Worm (Caenorhabditis elegans) whole organism, mixed stage, embryonic: ENCODE measurements around the gene F40G9.5.

ENCODE experiments used
- M03D4.4 ChIP-seq: sonication (generic microtip); optimal IDR thresholded peaks from 2 replicates; lab custom pipeline; 2017; ENCODE audit warnings: mild to moderate bottlenecking, missing genetic modification characterization, missing compliant biosample characterization
- blmp-1 ChIP-seq: fragments of 150-350 bp; optimal IDR thresholded peaks from 2 replicates; lab custom pipeline; 2014; ENCODE audit warnings: missing biosample characterization, missing genetic modification characterization
- ceh-39 ChIP-seq: fragments of 150-350 bp; optimal IDR thresholded peaks from 2 replicates; lab custom pipeline; 2014; ENCODE audit warnings: missing biosample characterization, missing genetic modification characterization
- ceh-83 ChIP-seq: fragments of 200-800 bp; sonication (Bioruptor generic); optimal IDR thresholded peaks from 2 replicates; lab custom pipeline; 2018; ENCODE audit warnings: mild to moderate bottlenecking, missing genetic modification characterization, missing compliant biosample characterization
- ces-1 ChIP-seq: fragments of 150-350 bp; optimal IDR thresholded peaks from 2 replicates; lab custom pipeline; 2014; ENCODE audit warnings: missing biosample characterization, missing genetic modification reagents, missing genetic modification characterization
- cnd-1 ChIP-seq: fragments of 200-800 bp; sonication (Bioruptor generic); optimal IDR thresholded peaks from 2 replicates; lab custom pipeline; 2018; ENCODE audit warnings: mild to moderate bottlenecking, missing genetic modification characterization, missing compliant biosample characterization
- drap-1 ChIP-seq: fragments of 200-800 bp; sonication (Bioruptor generic); optimal IDR thresholded peaks from 3 replicates; lab custom pipeline; 2018; ENCODE audit warnings: mild to moderate bottlenecking, missing genetic modification characterization, missing compliant biosample characterization
- elt-1 ChIP-seq: sonication (generic microtip); optimal IDR thresholded peaks from 2 replicates; lab custom pipeline; 2017; ENCODE audit warnings: missing genetic modification characterization, mild to moderate bottlenecking, missing compliant biosample characterization, antibody characterized with exemption, moderate library complexity, borderline replicate concordance; ENCODE audit not compliant: insufficient read depth
- elt-3 ChIP-seq: fragments of 150-350 bp; optimal IDR thresholded peaks from 2 replicates; lab custom pipeline; 2014; ENCODE audit warnings: missing biosample characterization, missing genetic modification characterization
- flh-1 ChIP-seq: fragments of 200-800 bp; sonication (Bioruptor generic); optimal IDR thresholded peaks from 2 replicates; lab custom pipeline; 2018; ENCODE audit warnings: mild to moderate bottlenecking, missing genetic modification characterization, moderate library complexity, missing compliant biosample characterization
- ham-2 ChIP-seq: fragments of 200-800 bp; sonication (Bioruptor generic); optimal IDR thresholded peaks from 2 replicates; lab custom pipeline; 2018; ENCODE audit warnings: mild to moderate bottlenecking, missing genetic modification characterization, missing compliant biosample characterization
- hlh-1 ChIP-seq: fragments of 150-350 bp; optimal IDR thresholded peaks from 2 replicates; lab custom pipeline; 2014; ENCODE audit warnings: missing biosample characterization, missing genetic modification reagents, missing genetic modification characterization
- lin-13 ChIP-seq: fragments of 150-350 bp; optimal IDR thresholded peaks from 2 replicates; lab custom pipeline; 2014; ENCODE audit warnings: missing biosample characterization, missing genetic modification characterization
- lin-32 ChIP-seq: fragments of 200-800 bp; sonication (Bioruptor generic); optimal IDR thresholded peaks from 2 replicates; lab custom pipeline; 2018; ENCODE audit warnings: mild to moderate bottlenecking, missing genetic modification characterization, missing compliant biosample characterization
- lsy-2 ChIP-seq: fragments of 150-350 bp; optimal IDR thresholded peaks from 2 replicates; lab custom pipeline; 2014; ENCODE audit warnings: missing biosample characterization, missing genetic modification characterization
- mab-5 ChIP-seq: fragments of 150-350 bp; optimal IDR thresholded peaks from 2 replicates; lab custom pipeline; 2014; ENCODE audit warnings: missing biosample characterization, missing genetic modification characterization
- mep-1 ChIP-seq: fragments of 150-350 bp; optimal IDR thresholded peaks from 2 replicates; lab custom pipeline; 2017; ENCODE audit warnings: missing biosample characterization, missing genetic modification reagents, missing genetic modification characterization, inconsistent platforms
- nhr-12 ChIP-seq: fragments of 150-350 bp; optimal IDR thresholded peaks from 2 replicates; lab custom pipeline; 2014; ENCODE audit warnings: missing biosample characterization, missing genetic modification characterization
- nhr-2 ChIP-seq: fragments of 150-350 bp; optimal IDR thresholded peaks from 2 replicates; lab custom pipeline; 2014; ENCODE audit warnings: missing biosample characterization, missing genetic modification characterization
- nhr-237 ChIP-seq: fragments of 150-350 bp; optimal IDR thresholded peaks from 2 replicates; lab custom pipeline; 2014; ENCODE audit warnings: missing biosample characterization, missing genetic modification characterization
- nhr-28 ChIP-seq: fragments of 150-350 bp; optimal IDR thresholded peaks from 2 replicates; lab custom pipeline; 2014; ENCODE audit warnings: missing biosample characterization, missing genetic modification characterization
- nhr-76 ChIP-seq: sonication (generic microtip); optimal IDR thresholded peaks from 2 replicates; lab custom pipeline; 2017; ENCODE audit warnings: missing biosample characterization, missing genetic modification characterization
- pha-4 ChIP-seq: fragments of 150-350 bp; optimal IDR thresholded peaks from 2 replicates; lab custom pipeline; 2018; ENCODE audit warnings: missing biosample characterization, missing genetic modification reagents, missing genetic modification characterization
- sem-2 ChIP-seq: fragments of 200-800 bp; sonication (Bioruptor generic); optimal IDR thresholded peaks from 2 replicates; lab custom pipeline; 2018; ENCODE audit warnings: mild to moderate bottlenecking, missing genetic modification characterization, missing compliant biosample characterization
- snpc-4 ChIP-seq: fragments of 150-350 bp; optimal IDR thresholded peaks from 2 replicates; lab custom pipeline; 2014; ENCODE audit warnings: missing biosample characterization, missing genetic modification characterization
- sptf-1 ChIP-seq: sonication (generic microtip); optimal IDR thresholded peaks from 2 replicates; lab custom pipeline; 2017; ENCODE audit warnings: mild to moderate bottlenecking, missing genetic modification characterization, moderate library complexity, missing compliant biosample characterization
- tbx-8 ChIP-seq: fragments of 200-800 bp; sonication (Bioruptor generic); optimal IDR thresholded peaks from 2 replicates; lab custom pipeline; 2018; ENCODE audit warnings: mild to moderate bottlenecking, missing genetic modification characterization, moderate library complexity, missing compliant biosample characterization
- unc-120 ChIP-seq: sonication (generic microtip); optimal IDR thresholded peaks from 2 replicates; lab custom pipeline; 2017; ENCODE audit warnings: missing genetic modification characterization, missing compliant biosample characterization; ENCODE audit not compliant: poor library complexity, severe bottlenecking
- unc-62 ChIP-seq: fragments of 150-350 bp; optimal IDR thresholded peaks from 2 replicates; lab custom pipeline; 2014; ENCODE audit warnings: missing biosample characterization, missing genetic modification reagents, missing genetic modification characterization
- zip-8 ChIP-seq: fragments of 150-350 bp; optimal IDR thresholded peaks from 2 replicates; lab custom pipeline; 2014; ENCODE audit warnings: missing biosample characterization, missing genetic modification characterization

Gene F40G9.5

ce11 chrIII:143121-143520 lies 37.9 kb upstream of the F40G9.5 start, which contains the start of gene fbxb-82:
Gene fbxb-82 (minus strand): TSS chrIII:143221.
- TF ChIP-seq lin-13 (tag; lab: Kevin White, UChicago) (no peak), mep-1 (no peak), nhr-28 (tag; lab: Kevin White, UChicago) (no peak), hlh-1 (no peak), nhr-237 (tag; lab: Kevin White, UChicago) (no peak), nhr-76 (tag; lab: Kevin White, UChicago) (no peak), blmp-1 (no peak), unc-120 (tag; lab: Kevin White, UChicago) (no peak), mab-5 (no peak), cnd-1 (tag; lab: Kevin White, UChicago) (no peak), elt-1 (no peak), ces-1 (no peak), pha-4 (tag; lab: Kevin White, UChicago) (no peak)

- no peak for TF ChIP-seq flh-1 (GFP tag; lab: Kevin White, UChicago)
- TF ChIP-seq, all 35 proteins: peak for 0
Observed at ce11 chrIII:145078-145477, 36.0 kb upstream of the F40G9.5 start, which contains the start of the genes T17A3.12 and fbxb-83. Gene T17A3.12 (minus strand): TSS chrIII:145178. Gene fbxb-83 (minus strand): TSS chrIII:145211.

ce11 chrIII:146369-146768 lies 34.7 kb upstream of the F40G9.5 start, which contains the start of gene fbxb-84:
Gene fbxb-84 (minus strand): TSS chrIII:146469.
- TF ChIP-seq snpc-4 (tag; lab: Kevin White, UChicago) = no peak
- no peak for TF ChIP-seq blmp-1
- TF ChIP-seq, all 35 proteins: peak for 0

- TF ChIP-seq lin-32 (GFP tag; lab: Kevin White, UChicago) (no peak), drap-1 (GFP tag; lab: Kevin White, UChicago) (no peak), elt-3 (tag; lab: Kevin White, UChicago) (no peak), elt-1 (no peak), M03D4.4 (tag; lab: Kevin White, UChicago) (no peak), sem-2 (GFP tag; lab: Kevin White, UChicago) (no peak)
Observed at ce11 chrIII:147570-148076, 33.4 kb upstream of the F40G9.5 start, which contains the start of gene sqst-5. Gene sqst-5 (minus strand): TSS chrIII:147620.

ce11 chrIII:149132-149531 lies 31.9 kb upstream of the F40G9.5 start:
- TF ChIP-seq nhr-12 (tag; lab: Kevin White, UChicago) (no peak), unc-62 (GFP tag; lab: Kevin White, UChicago) (no peak), ceh-39 (tag; lab: Kevin White, UChicago) (no peak), nhr-237 (tag; lab: Kevin White, UChicago) (no peak), drap-1 (GFP tag; lab: Kevin White, UChicago) (no peak), tbx-8 (GFP tag; lab: Kevin White, UChicago) (no peak), nhr-28 (tag; lab: Kevin White, UChicago) (no peak), lsy-2 (tag; lab: Kevin White, UChicago) (no peak), pha-4 (tag; lab: Kevin White, UChicago) (no peak), hlh-1 (no peak), nhr-76 (tag; lab: Kevin White, UChicago) (no peak), zip-8 (tag; lab: Kevin White, UChicago) (no peak), nhr-2 (no peak), ceh-83 (GFP tag; lab: Kevin White, UChicago) (no peak), ham-2 (GFP tag; lab: Kevin White, UChicago) (no peak), cnd-1 (tag; lab: Kevin White, UChicago) (no peak), snpc-4 (tag; lab: Kevin White, UChicago) (no peak), sptf-1 (no peak), flh-1 (GFP tag; lab: Kevin White, UChicago) (no peak), sem-2 (GFP tag; lab: Kevin White, UChicago) (no peak)

ce11 chrIII:151084-151483 lies 30.0 kb upstream of the F40G9.5 start:
- TF ChIP-seq cnd-1 (tag; lab: Kevin White, UChicago) (no peak), zip-8 (tag; lab: Kevin White, UChicago) (no peak), unc-120 (tag; lab: Kevin White, UChicago) (no peak), pha-4 (tag; lab: Kevin White, UChicago) (no peak), nhr-28 (tag; lab: Kevin White, UChicago) (no peak), M03D4.4 (tag; lab: Kevin White, UChicago) (no peak), mep-1 (no peak), sem-2 (GFP tag; lab: Kevin White, UChicago) (no peak), ham-2 (GFP tag; lab: Kevin White, UChicago) (no peak), hlh-1 (no peak), nhr-237 (tag; lab: Kevin White, UChicago) (no peak)
- TF ChIP-seq, all 35 proteins: peak for 0
